Worm (Caenorhabditis elegans) whole organism, L4 larva: ENCODE data around the gene sec-24.1.

Experiments used
- Y105C5A.15 ChIP-seq: fragments of 200-800 bp; sonication (Bioruptor generic); IDR thresholded peaks from 2 replicates; pipeline ENCODE4 v1.3.6; 2022; ENCODE audit warnings: missing genetic modification characterization, missing compliant biosample characterization
- Y5F2A.4 ChIP-seq: fragments of 200-800 bp; sonication (Bioruptor generic); optimal IDR thresholded peaks from 2 replicates; lab custom pipeline; 2018; ENCODE audit warnings: mild to moderate bottlenecking, missing genetic modification characterization, missing compliant biosample characterization
- aly-2 ChIP-seq: sonication (generic microtip); optimal IDR thresholded peaks from 2 replicates; lab custom pipeline; 2018; ENCODE audit warnings: missing biosample characterization, missing genetic modification characterization
- jun-1 ChIP-seq: fragments of 150-350 bp; optimal IDR thresholded peaks from 2 replicates; lab custom pipeline; 2014; ENCODE audit warnings: missing biosample characterization, missing genetic modification reagents, missing genetic modification characterization
- mep-1 ChIP-seq: fragments of 150-350 bp; sonication (generic microtip); optimal IDR thresholded peaks from 3 replicates; lab custom pipeline; 2014; ENCODE audit warnings: missing biosample characterization, missing genetic modification characterization
- pha-4 ChIP-seq, 2 experiments: fragments of 150-350 bp in 1 of 2; fragments of 200-800 bp in 1 of 2; sonication (Bioruptor generic) in 1 of 2; IDR thresholded peaks in 1 of 2; optimal IDR thresholded peaks in 1 of 2; 2 replicates each; pipeline versions ENCODE4 v1.3.6 to Lab custom; 2014 to 2022; ENCODE audit warnings: missing genetic modification characterization in 2 of 2, missing genetic modification reagents in 2 of 2, missing biosample characterization in 1 of 2, missing compliant biosample characterization in 1 of 2
- pqm-1 ChIP-seq: sonication (generic microtip); optimal IDR thresholded peaks from 2 replicates; lab custom pipeline; 2017; ENCODE audit warnings: missing biosample characterization, missing genetic modification characterization
- zag-1 ChIP-seq: fragments of 150-350 bp; optimal IDR thresholded peaks from 2 replicates; lab custom pipeline; 2014; ENCODE audit warnings: missing biosample characterization, missing genetic modification characterization

ce11 chrIV:11561677-11562076, 4.3 kb downstream of the sec-24.1 start, which contains the start of gene F12F6.7:
- TF ChIP-seq pqm-1 (tag; lab: Kevin White, UChicago) (no peak), pha-4 (GFP tag; IDR thresholded peaks at IDR 0.05; lab: Robert Waterston, UW) (no peak), pha-4 (tag; optimal IDR thresholded peaks at IDR 0.05; lab: Kevin White, UChicago) (no peak), Y105C5A.15 (GFP tag; lab: Robert Waterston, UW) (no peak), jun-1 (no peak), Y5F2A.4 (GFP tag; lab: Kevin White, UChicago) (no peak), mep-1 (tag; lab: Kevin White, UChicago) (no peak), zag-1 (tag; lab: Kevin White, UChicago) (no peak), aly-2 (tag; lab: Kevin White, UChicago) (no peak)
